Worm (Caenorhabditis elegans) whole organism, young adult: ENCODE measurements around the gene arl-5.

Experiments
- B0035.1 ChIP-seq: sonication (generic microtip); optimal IDR thresholded peaks from 2 replicates; lab custom pipeline; 2016; ENCODE audit warnings: missing genetic modification characterization, mild to moderate bottlenecking, missing compliant biosample characterization, missing genotype, missing genetic modification reagents
- B0336.3 ChIP-seq: fragments of 200-800 bp; sonication (Bioruptor generic); IDR thresholded peaks from 2 replicates; pipeline ENCODE4 v1.3.6; 2022; ENCODE audit warnings: missing genetic modification characterization, missing compliant biosample characterization
- D2030.7 ChIP-seq: fragments of 200-800 bp; sonication (Bioruptor generic); IDR thresholded peaks from 2 replicates; pipeline ENCODE4 v1.3.6; 2022; ENCODE audit warnings: missing genetic modification reagents, missing genetic modification characterization, missing compliant biosample characterization
- F39B2.1 ChIP-seq: fragments of 200-800 bp; sonication (Bioruptor generic); IDR thresholded peaks from 2 replicates; pipeline ENCODE4 v1.3.6; 2022; ENCODE audit warnings: missing genetic modification reagents, missing genetic modification characterization, missing compliant biosample characterization
- K12H6.12 ChIP-seq: fragments of 200-800 bp; sonication (Bioruptor generic); optimal IDR thresholded peaks from 2 replicates; lab custom pipeline; 2018; ENCODE audit warnings: mild to moderate bottlenecking, missing genetic modification characterization, missing compliant biosample characterization
- T26A5.8 ChIP-seq: sonication (generic microtip); optimal IDR thresholded peaks from 2 replicates; lab custom pipeline; 2016; ENCODE audit warnings: missing genetic modification characterization, missing compliant biosample characterization
- Y53F4B.3 ChIP-seq: fragments of 200-800 bp; sonication (Bioruptor generic); IDR thresholded peaks from 2 replicates; pipeline ENCODE4 v1.3.6; 2022; ENCODE audit warnings: missing genetic modification reagents, missing genetic modification characterization, missing compliant biosample characterization
- Y53G8AR.9 ChIP-seq: fragments of 200-800 bp; sonication (Bioruptor generic); conservative IDR thresholded peaks from 2 replicates; pipeline ENCODE4 v1.3.6; 2022; ENCODE audit warnings: missing genetic modification reagents, missing genetic modification characterization, missing compliant biosample characterization
- ZK185.1 ChIP-seq: sonication (generic microtip); optimal IDR thresholded peaks from 2 replicates; lab custom pipeline; 2016; ENCODE audit warnings: mild to moderate bottlenecking, missing genetic modification characterization, missing compliant biosample characterization; ENCODE audit not compliant: poor library complexity, severe bottlenecking
- ama-1 ChIP-seq, 3 experiments: fragments of 150-350 bp in 1 of 3; sonication (generic microtip) in 2 of 3; optimal IDR thresholded peaks; 2 replicates each; lab custom pipeline; 2014 to 2018; ENCODE audit warnings: missing biosample characterization in 2 of 3, missing genetic modification characterization in 2 of 3, missing genetic modification reagents in 2 of 3
- athp-1 ChIP-seq: sonication (generic microtip); optimal IDR thresholded peaks from 2 replicates; lab custom pipeline; 2017; ENCODE audit warnings: mild to moderate bottlenecking, missing genetic modification characterization, missing compliant biosample characterization
- attf-5 ChIP-seq: fragments of 200-800 bp; sonication (Bioruptor generic); optimal IDR thresholded peaks from 2 replicates; lab custom pipeline; 2018; ENCODE audit warnings: mild to moderate bottlenecking, missing genetic modification characterization, missing compliant biosample characterization
- cebp-1 ChIP-seq, 2 experiments: fragments of 200-800 bp in 1 of 2; sonication (Bioruptor generic) in 1 of 2; sonication (generic microtip) in 1 of 2; IDR thresholded peaks in 1 of 2; optimal IDR thresholded peaks in 1 of 2; 2 replicates each; pipeline versions ENCODE4 v1.3.6 to Lab custom; 2017 to 2022; ENCODE audit warnings: missing compliant biosample characterization in 2 of 2, missing genetic modification characterization in 2 of 2, mild to moderate bottlenecking in 1 of 2, missing genetic modification reagents in 1 of 2, moderate library complexity in 1 of 2
- cebp-2 ChIP-seq: fragments of 200-800 bp; sonication (Bioruptor generic); IDR thresholded peaks from 2 replicates; pipeline ENCODE4 v1.3.6; 2022; ENCODE audit warnings: missing genetic modification characterization, missing compliant biosample characterization
- ceh-27 ChIP-seq: fragments of 200-800 bp; sonication (Bioruptor generic); optimal IDR thresholded peaks from 2 replicates; lab custom pipeline; 2018; ENCODE audit warnings: mild to moderate bottlenecking, missing genetic modification characterization, moderate library complexity, missing compliant biosample characterization
- ceh-91 ChIP-seq: fragments of 200-800 bp; sonication (Bioruptor generic); IDR thresholded peaks from 2 replicates; pipeline ENCODE4 v1.3.6; 2022; ENCODE audit warnings: missing genetic modification reagents, missing genetic modification characterization, missing compliant biosample characterization
- dpff-1 ChIP-seq: sonication (generic microtip); optimal IDR thresholded peaks from 2 replicates; lab custom pipeline; 2017; ENCODE audit warnings: mild to moderate bottlenecking, missing genetic modification characterization, missing compliant biosample characterization
- efl-1 ChIP-seq: fragments of 150-350 bp; optimal IDR thresholded peaks from 2 replicates; lab custom pipeline; 2014; ENCODE audit warnings: missing biosample characterization, missing genetic modification reagents, missing genetic modification characterization
- egrh-3 ChIP-seq: fragments of 200-800 bp; sonication (Bioruptor generic); IDR thresholded peaks from 2 replicates; pipeline ENCODE4 v1.3.6; 2022; ENCODE audit warnings: missing genetic modification reagents, missing genetic modification characterization, missing compliant biosample characterization
- ekl-4 ChIP-seq: fragments of 200-800 bp; sonication (Bioruptor generic); IDR thresholded peaks from 2 replicates; pipeline ENCODE4 v1.3.6; 2022; ENCODE audit warnings: missing genetic modification reagents, missing genetic modification characterization, missing compliant biosample characterization
- ets-4 ChIP-seq: fragments of 200-800 bp; sonication (Bioruptor generic); optimal IDR thresholded peaks from 2 replicates; lab custom pipeline; 2018; ENCODE audit warnings: mild to moderate bottlenecking, missing genetic modification characterization, missing compliant biosample characterization
- fkh-3 ChIP-seq: sonication (generic microtip); optimal IDR thresholded peaks from 2 replicates; lab custom pipeline; 2016; ENCODE audit warnings: mild to moderate bottlenecking, missing genetic modification characterization, missing compliant biosample characterization
- gei-17 ChIP-seq: fragments of 200-800 bp; sonication (Bioruptor generic); optimal IDR thresholded peaks from 2 replicates; lab custom pipeline; 2018; ENCODE audit warnings: mild to moderate bottlenecking, missing genetic modification characterization, missing compliant biosample characterization
- him-1 ChIP-seq: sonication (generic microtip); optimal IDR thresholded peaks from 2 replicates; lab custom pipeline; 2016; ENCODE audit warnings: missing genotype, missing genetic modification reagents, missing genetic modification characterization, missing compliant biosample characterization
- hmg-20 ChIP-seq: fragments of 200-800 bp; sonication (Bioruptor generic); IDR thresholded peaks from 2 replicates; pipeline ENCODE4 v1.3.6; 2022; ENCODE audit warnings: missing genetic modification reagents, missing genetic modification characterization, missing compliant biosample characterization
- hrde-1 ChIP-seq: sonication (generic microtip); optimal IDR thresholded peaks from 2 replicates; lab custom pipeline; 2016; ENCODE audit warnings: missing genetic modification characterization, mild to moderate bottlenecking, missing compliant biosample characterization, moderate library complexity, missing genotype, missing genetic modification reagents, borderline replicate concordance
- hsf-1 ChIP-seq: fragments of 200-800 bp; sonication (Bioruptor generic); IDR thresholded peaks from 2 replicates; pipeline ENCODE4 v1.3.6; 2022; ENCODE audit warnings: missing genetic modification reagents, missing genetic modification characterization, missing compliant biosample characterization
- lag-1 ChIP-seq: fragments of 200-800 bp; sonication (Bioruptor generic); IDR thresholded peaks from 2 replicates; pipeline ENCODE4 v1.3.6; 2022; ENCODE audit warnings: missing genetic modification reagents, missing genetic modification characterization, missing compliant biosample characterization
- let-526 ChIP-seq: fragments of 200-800 bp; sonication (Bioruptor generic); IDR thresholded peaks from 2 replicates; pipeline ENCODE4 v1.3.6; 2022; ENCODE audit warnings: missing genetic modification reagents, missing genetic modification characterization, missing compliant biosample characterization
- lin-54 ChIP-seq: fragments of 200-800 bp; sonication (Bioruptor generic); optimal IDR thresholded peaks from 2 replicates; lab custom pipeline; 2018; ENCODE audit warnings: mild to moderate bottlenecking, missing genetic modification characterization, missing compliant biosample characterization
- lsy-27 ChIP-seq: sonication (generic microtip); optimal IDR thresholded peaks from 2 replicates; lab custom pipeline; 2017; ENCODE audit warnings: missing genetic modification characterization, mild to moderate bottlenecking, missing compliant biosample characterization, antibody characterized with exemption, missing genotype, borderline replicate concordance; ENCODE audit not compliant: insufficient read depth
- madf-3 ChIP-seq: fragments of 200-800 bp; sonication (Bioruptor generic); IDR thresholded peaks from 2 replicates; pipeline ENCODE4 v1.3.6; 2022; ENCODE audit warnings: missing genetic modification reagents, missing genetic modification characterization, missing compliant biosample characterization
- madf-6 ChIP-seq: fragments of 200-800 bp; sonication (Bioruptor generic); IDR thresholded peaks from 2 replicates; pipeline ENCODE4 v1.3.6; 2022; ENCODE audit warnings: missing genetic modification reagents, missing genetic modification characterization, missing compliant biosample characterization
- nfya-1 ChIP-seq: sonication (generic microtip); optimal IDR thresholded peaks from 2 replicates; lab custom pipeline; 2017; ENCODE audit warnings: antibody characterized with exemption, missing compliant biosample characterization, missing genetic modification characterization, borderline replicate concordance; ENCODE audit not compliant: insufficient read depth
- nfya-2 ChIP-seq: fragments of 200-800 bp; sonication (Bioruptor generic); IDR thresholded peaks from 2 replicates; pipeline ENCODE4 v1.3.6; 2022; ENCODE audit warnings: missing genetic modification reagents, missing genetic modification characterization, missing compliant biosample characterization
- nfyb-1 ChIP-seq: fragments of 200-800 bp; sonication (Bioruptor generic); IDR thresholded peaks from 2 replicates; pipeline ENCODE4 v1.3.6; 2022; ENCODE audit warnings: missing genetic modification reagents, missing genetic modification characterization, missing compliant biosample characterization
- nhr-120 ChIP-seq: fragments of 200-800 bp; sonication (Bioruptor generic); IDR thresholded peaks from 2 replicates; pipeline ENCODE4 v1.3.6; 2022; ENCODE audit warnings: missing genetic modification characterization, missing compliant biosample characterization
- pha-4 ChIP-seq: fragments of 150-350 bp; sonication (generic microtip); optimal IDR thresholded peaks from 2 replicates; lab custom pipeline; 2014; ENCODE audit warnings: missing biosample characterization, missing genetic modification reagents, missing genetic modification characterization
- rcor-1 ChIP-seq: fragments of 200-800 bp; sonication (Bioruptor generic); IDR thresholded peaks from 2 replicates; pipeline ENCODE4 v1.3.6; 2022; ENCODE audit warnings: missing genetic modification reagents, missing genetic modification characterization, missing compliant biosample characterization
- repo-1 ChIP-seq: sonication (generic microtip); optimal IDR thresholded peaks from 2 replicates; lab custom pipeline; 2017; ENCODE audit warnings: mild to moderate bottlenecking, missing genetic modification characterization, missing compliant biosample characterization
- rpc-1 ChIP-seq, 2 experiments: fragments of 150-350 bp in 1 of 2; sonication (generic microtip) in 1 of 2; optimal IDR thresholded peaks; 2 replicates each; lab custom pipeline; 2014 to 2018; ENCODE audit warnings: missing biosample characterization in 1 of 2, missing genetic modification characterization in 1 of 2, missing genetic modification reagents in 1 of 2, missing genotype in 1 of 2
- tlf-1 ChIP-seq: fragments of 200-800 bp; sonication (Bioruptor generic); optimal IDR thresholded peaks from 2 replicates; lab custom pipeline; 2018; ENCODE audit warnings: mild to moderate bottlenecking, missing genetic modification characterization, missing compliant biosample characterization
- zim-3 ChIP-seq: sonication (generic microtip); optimal IDR thresholded peaks from 2 replicates; lab custom pipeline; 2017; ENCODE audit warnings: mild to moderate bottlenecking, missing genetic modification characterization, moderate library complexity, missing compliant biosample characterization
- ztf-18 ChIP-seq: sonication (generic microtip); optimal IDR thresholded peaks from 2 replicates; lab custom pipeline; 2016; ENCODE audit warnings: missing genotype, mild to moderate bottlenecking, missing genetic modification characterization, missing compliant biosample characterization

Gene arl-5

ce11 chrIII:9780665-9781304, 42.3 kb upstream of the arl-5 start, which contains the start of gene vha-1 (continued):
- TF ChIP-seq rpc-1 (optimal IDR thresholded peaks at IDR 0.05; lab: Kevin White, UChicago) (no peak), rpc-1 (tag; optimal IDR thresholded peaks at IDR 0.05; lab: Kevin White, UChicago) (no peak), nfya-1 (tag; lab: Kevin White, UChicago) (no peak), Y53F4B.3 (no peak), attf-5 (GFP tag; lab: Kevin White, UChicago) (peak; percentile 95), ekl-4 (GFP tag; lab: Robert Waterston, UW) (peak; percentile 97), lag-1 (GFP tag; lab: Robert Waterston, UW) (no peak), rcor-1 (GFP tag; lab: Robert Waterston, UW) (peak; percentile 77; the same call in 1 of the 2 replicates), lsy-27 (peak; percentile 43), F39B2.1 (GFP tag; lab: Robert Waterston, UW) (no peak), cebp-2 (GFP tag; lab: Robert Waterston, UW) (no peak), fkh-3 (tag; lab: Kevin White, UChicago) (no peak), T26A5.8 (tag; lab: Kevin White, UChicago) (no peak), tlf-1 (GFP tag; lab: Kevin White, UChicago) (peak; percentile 66), nhr-120 (GFP tag; lab: Robert Waterston, UW) (no peak)
- TF ChIP-seq, all 124 proteins: peak for 51

ce11 chrIII:9782011-9782436, 41.0 kb upstream of the arl-5 start, which contains the start of gene vha-2:
Gene vha-2 (plus strand): TSS chrIII:9782164.
- TF ChIP-seq madf-3 (GFP tag; lab: Robert Waterston, UW) = 0 out of 2 replicates have a peak, but pooled peaks have one; percentile 64
- TF ChIP-seq T26A5.8 (tag; lab: Kevin White, UChicago) = peak; percentile 30
- no peak for TF ChIP-seq let-526 (GFP tag; lab: Robert Waterston, UW)
- TF ChIP-seq Y53G8AR.9 (GFP tag; lab: Robert Waterston, UW) = peak; percentile 80
- no peak for TF ChIP-seq zim-3 (tag; lab: Kevin White, UChicago)
- peak; percentile 76 for TF ChIP-seq hsf-1
- TF ChIP-seq egrh-3 = no peak
- TF ChIP-seq lin-54 (GFP tag; lab: Kevin White, UChicago) = peak; percentile 3
- peak; percentile 11 for TF ChIP-seq dpff-1 (tag; lab: Kevin White, UChicago)
- TF ChIP-seq him-1 (tag; lab: Kevin White, UChicago) = no peak
- no peak for TF ChIP-seq lsy-27
- no peak for TF ChIP-seq K12H6.12
- no peak for TF ChIP-seq ceh-91 (GFP tag; lab: Robert Waterston, UW)
- TF ChIP-seq ZK185.1 (tag; lab: Kevin White, UChicago) = peak; percentile 37
- TF ChIP-seq hmg-20 = no peak
- TF ChIP-seq athp-1 = peak; percentile 77
- no peak for TF ChIP-seq ama-1 (optimal IDR thresholded peaks at IDR 0.05; lab: Kevin White, UChicago)
- peak in 1 of 2 experiments; percentile 10 for TF ChIP-seq ama-1 (GFP tag; optimal IDR thresholded peaks at IDR 0.05; lab: Kevin White, UChicago)
- TF ChIP-seq nfya-2 = peak; percentile 25; the same call in 1 of the 2 replicates
- TF ChIP-seq D2030.7 (GFP tag; lab: Robert Waterston, UW) = peak; percentile 10; the same call in 1 of the 2 replicates
- TF ChIP-seq ceh-27 = no peak
- peak; percentile 79 for TF ChIP-seq hrde-1 (tag; lab: Kevin White, UChicago)
- peak; percentile 92 for TF ChIP-seq B0336.3 (GFP tag; lab: Robert Waterston, UW)
- TF ChIP-seq ztf-18 (tag; lab: Kevin White, UChicago) = no peak
- no peak for TF ChIP-seq gei-17 (GFP tag; lab: Kevin White, UChicago)
- TF ChIP-seq efl-1 (GFP tag; lab: Kevin White, UChicago) = no peak
- TF ChIP-seq ets-4 (GFP tag; lab: Kevin White, UChicago) = peak; percentile 66
- TF ChIP-seq cebp-1 (GFP tag; IDR thresholded peaks at IDR 0.05; lab: Robert Waterston, UW) = no peak
- TF ChIP-seq cebp-1 (tag; optimal IDR thresholded peaks at IDR 0.05; lab: Kevin White, UChicago) = peak; percentile 42
- TF ChIP-seq madf-6 (GFP tag; lab: Robert Waterston, UW) = peak; percentile 57
- TF ChIP-seq B0035.1 (tag; lab: Kevin White, UChicago) = peak; percentile 55
- peak; percentile 62 for TF ChIP-seq repo-1 (tag; lab: Kevin White, UChicago)
- TF ChIP-seq pha-4 (tag; lab: Kevin White, UChicago) = no peak
- TF ChIP-seq nfyb-1 = peak; percentile 77
